Worm (Caenorhabditis elegans) whole organism, midembryonic: ENCODE results near the gene mup-4.

Experiments used
- T22C8.4 ChIP-seq: fragments of 200-800 bp; sonication (Bioruptor generic); IDR thresholded peaks from 2 replicates; pipeline ENCODE4 v1.3.6; 2022; ENCODE audit warnings: missing genetic modification characterization, missing compliant biosample characterization
- flt-1 ChIP-seq: fragments of 200-800 bp; sonication (Bioruptor generic); IDR thresholded peaks from 2 replicates; pipeline ENCODE4 v1.3.6; 2022; ENCODE audit warnings: missing genetic modification characterization, missing compliant biosample characterization
- klf-2 ChIP-seq: fragments of 200-800 bp; sonication (Bioruptor generic); conservative IDR thresholded peaks from 2 replicates; pipeline ENCODE4 v1.3.6; 2022; ENCODE audit warnings: missing genetic modification reagents, missing genetic modification characterization, missing compliant biosample characterization
- ref-1 ChIP-seq: fragments of 200-800 bp; sonication (Bioruptor generic); conservative IDR thresholded peaks from 2 replicates; pipeline ENCODE4 v1.3.6; 2022; ENCODE audit warnings: missing genetic modification reagents, missing genetic modification characterization, missing compliant biosample characterization
- tab-1 ChIP-seq: fragments of 200-800 bp; sonication (Bioruptor generic); IDR thresholded peaks from 2 replicates; pipeline ENCODE4 v1.3.6; 2022; ENCODE audit warnings: missing genetic modification characterization, missing compliant biosample characterization

ce11 chrIII:7499421-7499902 lies 10.6 kb upstream of the mup-4 start, which contains the start of the genes C07H6.9 and sap-140:
- no peak for TF ChIP-seq tab-1 (GFP tag; lab: Robert Waterston, UW)
- no peak for TF ChIP-seq klf-2 (GFP tag; lab: Robert Waterston, UW)
- TF ChIP-seq ref-1, result no peak
- TF ChIP-seq flt-1 (GFP tag; lab: Robert Waterston, UW), result no peak
- TF ChIP-seq T22C8.4, result no peak
